Worm (Caenorhabditis elegans) whole organism, early embryonic: ENCODE data around the gene K08H2.7.

Source experiments
- F13C5.2 ChIP-seq: sonication (generic microtip); optimal IDR thresholded peaks from 2 replicates; lab custom pipeline; 2017; ENCODE audit warnings: mild to moderate bottlenecking, missing genetic modification characterization, inconsistent platforms, missing compliant biosample characterization
- ama-1 ChIP-seq: fragments of 150-350 bp; optimal IDR thresholded peaks from 2 replicates; lab custom pipeline; 2014
- ets-7 ChIP-seq: sonication (generic microtip); optimal IDR thresholded peaks from 2 replicates; lab custom pipeline; 2016; ENCODE audit warnings: missing genotype, missing genetic modification characterization, missing compliant biosample characterization
- flt-1 ChIP-seq: fragments of 200-800 bp; sonication (Bioruptor generic); IDR thresholded peaks from 2 replicates; pipeline ENCODE4 v1.3.6; 2022; ENCODE audit warnings: missing genetic modification characterization, missing compliant biosample characterization
- hmbx-1 ChIP-seq: sonication (generic microtip); optimal IDR thresholded peaks from 2 replicates; lab custom pipeline; 2016; ENCODE audit warnings: mild to moderate bottlenecking, missing genetic modification characterization, missing compliant biosample characterization
- pes-1 ChIP-seq: fragments of 200-800 bp; sonication (Bioruptor generic); IDR thresholded peaks from 2 replicates; pipeline ENCODE4 v1.3.6; 2022; ENCODE audit warnings: missing genetic modification reagents, missing genetic modification characterization, missing compliant biosample characterization
- tbx-11 ChIP-seq: fragments of 200-800 bp; sonication (Bioruptor generic); IDR thresholded peaks from 2 replicates; pipeline ENCODE4 v1.3.6; 2022; ENCODE audit warnings: missing genetic modification characterization, missing compliant biosample characterization

DNA sequence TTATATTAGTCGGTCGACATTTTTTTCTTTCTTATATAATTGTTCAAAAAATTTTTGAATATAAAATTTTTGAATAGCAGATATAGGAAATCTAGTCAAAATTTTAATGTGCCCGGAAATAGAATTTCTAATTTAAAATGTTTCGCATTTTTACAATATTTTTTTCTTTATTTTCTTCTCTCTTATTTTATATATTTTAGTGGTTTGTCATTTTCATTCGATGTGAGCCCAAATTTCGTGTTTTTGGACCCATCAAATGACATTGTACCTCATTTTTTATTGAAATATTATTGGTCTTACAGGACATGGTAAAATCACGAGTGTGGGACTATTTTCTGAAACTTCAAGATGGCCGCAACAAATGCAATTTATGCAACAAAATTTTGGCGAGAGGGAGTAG is 14.0 kb upstream of the K08H2.7 start, which contains the start of gene K09A11.1:
- TF ChIP-seq ama-1 = no peak
- no peak for TF ChIP-seq pes-1
- no peak for TF ChIP-seq ets-7 (tag; lab: Kevin White, UChicago)
- no peak for TF ChIP-seq flt-1 (GFP tag; lab: Robert Waterston, UW)
- no peak for TF ChIP-seq tbx-11 (GFP tag; lab: Robert Waterston, UW)
- TF ChIP-seq hmbx-1 (tag; lab: Kevin White, UChicago) = no peak
- no peak for TF ChIP-seq F13C5.2 (tag; lab: Kevin White, UChicago)
